Worm (Caenorhabditis elegans) whole organism, late embryonic: ENCODE results near the gene T16A1.2.
"Not testable (repeated sequence)": the region's sequence is repeated elsewhere in the genome, so short reads cannot be mapped to it uniquely, and the experiment has no call there.

Experiments
- C08G9.2 ChIP-seq: sonication (generic microtip); optimal IDR thresholded peaks from 2 replicates; lab custom pipeline; 2016; ENCODE audit warnings: mild to moderate bottlenecking, missing genetic modification characterization, moderate library complexity, missing compliant biosample characterization
- F13H6.1 ChIP-seq: sonication (generic microtip); optimal IDR thresholded peaks from 2 replicates; lab custom pipeline; 2016; ENCODE audit warnings: missing genetic modification characterization, missing compliant biosample characterization
- K09A11.1 ChIP-seq: sonication (generic microtip); optimal IDR thresholded peaks from 2 replicates; lab custom pipeline; 2017; ENCODE audit warnings: antibody characterized with exemption, mild to moderate bottlenecking, missing genetic modification characterization, missing compliant biosample characterization; ENCODE audit not compliant: insufficient read depth
- T23F11.4 ChIP-seq: fragments of 200-800 bp; sonication (Bioruptor generic); optimal IDR thresholded peaks from 2 replicates; lab custom pipeline; 2018; ENCODE audit warnings: mild to moderate bottlenecking, missing genetic modification characterization, missing compliant biosample characterization
- Y22D7AL.16 ChIP-seq: sonication (generic microtip); optimal IDR thresholded peaks from 2 replicates; lab custom pipeline; 2016; ENCODE audit warnings: missing genetic modification characterization, missing compliant biosample characterization
- ceh-18 ChIP-seq: sonication (generic microtip); optimal IDR thresholded peaks from 2 replicates; lab custom pipeline; 2016; ENCODE audit warnings: missing genetic modification characterization, missing compliant biosample characterization
- ceh-19 ChIP-seq: fragments of 200-800 bp; sonication (Bioruptor generic); optimal IDR thresholded peaks from 2 replicates; lab custom pipeline; 2018; ENCODE audit warnings: mild to moderate bottlenecking, missing genetic modification characterization, missing compliant biosample characterization
- ceh-30 ChIP-seq: fragments of 150-350 bp; optimal IDR thresholded peaks from 2 replicates; lab custom pipeline; 2014; ENCODE audit warnings: missing biosample characterization, missing genetic modification characterization
- ceh-31 ChIP-seq: sonication (generic microtip); optimal IDR thresholded peaks from 2 replicates; lab custom pipeline; 2016; ENCODE audit warnings: missing genetic modification characterization, missing compliant biosample characterization
- ceh-34 ChIP-seq: sonication (generic microtip); optimal IDR thresholded peaks from 2 replicates; lab custom pipeline; 2016; ENCODE audit warnings: mild to moderate bottlenecking, missing genetic modification characterization, missing compliant biosample characterization
- ceh-45 ChIP-seq: fragments of 200-800 bp; sonication (Bioruptor generic); IDR thresholded peaks from 2 replicates; pipeline ENCODE4 v1.3.6; 2022; ENCODE audit warnings: missing genetic modification reagents, missing genetic modification characterization, missing compliant biosample characterization
- ceh-48 ChIP-seq: sonication (generic microtip); optimal IDR thresholded peaks from 2 replicates; lab custom pipeline; 2016; ENCODE audit warnings: missing genetic modification characterization, inconsistent platforms, missing compliant biosample characterization
- che-1 ChIP-seq: sonication (generic microtip); optimal IDR thresholded peaks from 2 replicates; lab custom pipeline; 2016; ENCODE audit warnings: mild to moderate bottlenecking, missing genetic modification characterization, missing compliant biosample characterization
- dmd-4 ChIP-seq: sonication (generic microtip); optimal IDR thresholded peaks from 2 replicates; lab custom pipeline; 2016; ENCODE audit warnings: borderline replicate concordance, missing genetic modification characterization, missing compliant biosample characterization
- elt-4 ChIP-seq: sonication (generic microtip); optimal IDR thresholded peaks from 2 replicates; lab custom pipeline; 2016; ENCODE audit warnings: missing genetic modification characterization, missing compliant biosample characterization
- eyg-1 ChIP-seq: sonication (generic microtip); optimal IDR thresholded peaks from 2 replicates; lab custom pipeline; 2016; ENCODE audit warnings: missing genotype, missing genetic modification characterization, missing compliant biosample characterization
- fax-1 ChIP-seq: sonication (generic microtip); optimal IDR thresholded peaks from 2 replicates; lab custom pipeline; 2016; ENCODE audit warnings: missing genotype, missing genetic modification characterization, missing compliant biosample characterization
- fkh-6 ChIP-seq: sonication (generic microtip); optimal IDR thresholded peaks from 2 replicates; lab custom pipeline; 2016; ENCODE audit warnings: missing genetic modification characterization, missing compliant biosample characterization
- gmeb-2 ChIP-seq: sonication (generic microtip); optimal IDR thresholded peaks from 2 replicates; lab custom pipeline; 2016; ENCODE audit warnings: missing genetic modification characterization, inconsistent platforms, missing compliant biosample characterization
- mec-3 ChIP-seq: sonication (generic microtip); optimal IDR thresholded peaks from 2 replicates; lab custom pipeline; 2016; ENCODE audit warnings: borderline replicate concordance, missing genetic modification characterization, missing compliant biosample characterization
- nfya-1 ChIP-seq: sonication (generic microtip); optimal IDR thresholded peaks from 2 replicates; lab custom pipeline; 2017; ENCODE audit warnings: missing genetic modification characterization, mild to moderate bottlenecking, missing compliant biosample characterization, antibody characterized with exemption, moderate library complexity
- nhr-11 ChIP-seq: fragments of 150-350 bp; optimal IDR thresholded peaks from 2 replicates; lab custom pipeline; 2014; ENCODE audit warnings: missing biosample characterization, missing genetic modification characterization
- nhr-232 ChIP-seq: sonication (generic microtip); optimal IDR thresholded peaks from 2 replicates; lab custom pipeline; 2016; ENCODE audit warnings: missing genetic modification characterization, missing compliant biosample characterization
- pag-3 ChIP-seq: sonication (generic microtip); optimal IDR thresholded peaks from 2 replicates; lab custom pipeline; 2016; ENCODE audit warnings: missing compliant biosample characterization, missing genetic modification characterization, borderline replicate concordance
- pat-9 ChIP-seq: fragments of 200-800 bp; sonication (Bioruptor generic); optimal IDR thresholded peaks from 2 replicates; lab custom pipeline; 2018; ENCODE audit warnings: mild to moderate bottlenecking, missing genetic modification characterization, moderate library complexity, missing compliant biosample characterization
- pros-1 ChIP-seq: fragments of 150-350 bp; optimal IDR thresholded peaks from 2 replicates; lab custom pipeline; 2014; ENCODE audit warnings: missing biosample characterization, missing genetic modification reagents, missing genetic modification characterization
- ref-2 ChIP-seq: sonication (generic microtip); optimal IDR thresholded peaks from 2 replicates; lab custom pipeline; 2016; ENCODE audit warnings: missing genetic modification characterization, missing compliant biosample characterization
- rnt-1 ChIP-seq: sonication (generic microtip); optimal IDR thresholded peaks from 2 replicates; lab custom pipeline; 2016; ENCODE audit warnings: missing genetic modification characterization, missing compliant biosample characterization
- sdc-2 ChIP-seq: sonication (generic microtip); optimal IDR thresholded peaks from 2 replicates; lab custom pipeline; 2016; ENCODE audit warnings: missing genotype, missing genetic modification characterization, missing compliant biosample characterization
- tbx-2 ChIP-seq: sonication (generic microtip); optimal IDR thresholded peaks from 2 replicates; lab custom pipeline; 2016; ENCODE audit warnings: missing genetic modification characterization, missing compliant biosample characterization
- tbx-7 ChIP-seq: sonication (generic microtip); optimal IDR thresholded peaks from 2 replicates; lab custom pipeline; 2016; ENCODE audit warnings: missing genotype, missing genetic modification characterization, missing compliant biosample characterization
- ttx-3 ChIP-seq: sonication (generic microtip); optimal IDR thresholded peaks from 2 replicates; lab custom pipeline; 2016; ENCODE audit warnings: missing genetic modification reagents, missing genetic modification characterization, missing compliant biosample characterization
- unc-3 ChIP-seq, 2 experiments: fragments of 200-800 bp in 1 of 2; sonication (Bioruptor generic) in 1 of 2; sonication (generic microtip) in 1 of 2; conservative IDR thresholded peaks in 1 of 2; optimal IDR thresholded peaks in 1 of 2; 2 replicates each; pipeline versions ENCODE4 v1.3.6 to Lab custom; 2016 to 2022; ENCODE audit warnings: missing compliant biosample characterization in 2 of 2, missing genetic modification characterization in 2 of 2, missing genetic modification reagents in 1 of 2
- unc-42 ChIP-seq: sonication (generic microtip); optimal IDR thresholded peaks from 2 replicates; lab custom pipeline; 2016; ENCODE audit warnings: missing genotype, missing genetic modification characterization, missing compliant biosample characterization
- unc-55 ChIP-seq: sonication (generic microtip); optimal IDR thresholded peaks from 2 replicates; lab custom pipeline; 2017; ENCODE audit warnings: missing biosample characterization, missing genetic modification reagents, missing genetic modification characterization
- unc-86 ChIP-seq: sonication (generic microtip); optimal IDR thresholded peaks from 2 replicates; lab custom pipeline; 2016; ENCODE audit warnings: missing genetic modification characterization, missing compliant biosample characterization
- ztf-16 ChIP-seq: sonication (generic microtip); optimal IDR thresholded peaks from 2 replicates; lab custom pipeline; 2017; ENCODE audit warnings: missing genetic modification characterization, missing compliant biosample characterization

Gene T16A1.2

ce11 chrII:2094924-2095650 is at the start of gene T16A1.2:
Gene T16A1.2, plus strand, starts transcription at chrII:2095600.
- no peak for TF ChIP-seq nfya-1 (tag; lab: Kevin White, UChicago)
- no peak for TF ChIP-seq che-1 (tag; lab: Kevin White, UChicago)
- TF ChIP-seq ceh-45 (GFP tag; lab: Robert Waterston, UW) = no peak
- no peak for TF ChIP-seq T23F11.4 (GFP tag; lab: Kevin White, UChicago)
- TF ChIP-seq mec-3 (tag; lab: Kevin White, UChicago) = no peak
- no peak for TF ChIP-seq eyg-1 (tag; lab: Kevin White, UChicago)
- no peak for TF ChIP-seq nhr-11 (tag; lab: Kevin White, UChicago)
- TF ChIP-seq unc-86 = no peak
- TF ChIP-seq tbx-7 (tag; lab: Kevin White, UChicago) = no peak
- TF ChIP-seq ztf-16 (tag; lab: Kevin White, UChicago) = no peak
- TF ChIP-seq ceh-30 (tag; lab: Kevin White, UChicago) = no peak
- TF ChIP-seq nhr-232 (tag; lab: Kevin White, UChicago) = no peak
- TF ChIP-seq, all 69 proteins: peak for 0

DNA sequence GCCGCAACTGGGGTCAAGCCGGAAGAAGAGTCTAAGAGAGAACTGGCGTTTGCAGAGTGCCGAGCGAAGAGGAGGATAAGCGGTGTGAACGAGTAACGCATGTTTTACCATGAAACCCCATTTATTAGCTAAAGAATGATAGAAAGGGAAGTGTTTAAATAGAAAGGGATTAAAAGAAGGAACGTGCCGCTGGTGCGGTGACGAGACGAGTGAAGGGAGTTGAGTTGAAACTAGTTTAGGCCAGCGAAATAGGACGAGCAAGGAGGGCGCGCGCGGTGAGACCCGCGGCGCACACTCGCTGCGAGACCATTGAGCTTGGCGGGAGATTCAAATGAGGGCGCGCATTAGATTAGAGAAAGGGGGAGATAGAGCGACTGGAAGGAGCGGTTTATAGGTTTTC is 48.8 kb upstream of the T16A1.2 start, which contains the start of gene math-1:
TSS of gene math-1 (minus strand) at position 101 of the 400 bp plus-strand sequence.
- TF ChIP-seq C08G9.2 (tag; lab: Kevin White, UChicago); ceh-48 (tag; lab: Kevin White, UChicago); ceh-19: not testable (repeated sequence)

DNA sequence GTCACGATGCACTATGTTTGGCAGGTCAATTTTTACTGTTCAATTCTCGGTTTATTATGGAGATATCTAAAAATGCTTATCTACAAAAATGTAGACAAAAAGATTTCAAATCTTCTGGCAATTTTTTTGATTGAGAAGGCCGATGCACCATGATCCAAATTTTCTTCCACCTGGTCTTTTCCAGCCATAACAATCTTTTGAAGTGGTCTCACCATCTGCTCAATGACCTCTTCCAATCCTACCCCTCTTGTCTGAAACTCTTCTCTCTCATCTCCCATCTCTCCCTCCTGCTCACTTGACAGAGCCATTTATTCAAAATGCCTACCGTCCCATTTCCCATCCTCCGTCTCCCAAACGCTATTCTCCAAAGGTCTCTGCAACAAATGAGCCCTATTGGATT is 44.0 kb upstream of the T16A1.2 start, which contains the start of gene fbxb-35:
TSS of gene fbxb-35 (plus strand) at position 301 of the 400 bp plus-strand sequence.
- TF ChIP-seq dmd-4 (tag; lab: Kevin White, UChicago) = no peak
- no peak for TF ChIP-seq ceh-19
- no peak for TF ChIP-seq tbx-2 (tag; lab: Kevin White, UChicago)
- no peak for TF ChIP-seq K09A11.1 (tag; lab: Kevin White, UChicago)
- TF ChIP-seq ref-2 (tag; lab: Kevin White, UChicago) = no peak
- no peak for TF ChIP-seq pag-3 (tag; lab: Kevin White, UChicago)
- no peak for TF ChIP-seq ceh-34
- no peak for TF ChIP-seq Y22D7AL.16 (tag; lab: Kevin White, UChicago)
- TF ChIP-seq fkh-6 = no peak
- TF ChIP-seq nhr-232 (tag; lab: Kevin White, UChicago) = no peak
- TF ChIP-seq ceh-31 = no peak
- TF ChIP-seq pros-1 (tag; lab: Kevin White, UChicago) = no peak
- no peak for TF ChIP-seq pat-9
- no peak for TF ChIP-seq ceh-18 (tag; lab: Kevin White, UChicago)

ce11 chrII:2058985-2059384 is 36.4 kb upstream of the T16A1.2 start, which contains the start of gene F07E5.5:
Gene F07E5.5, minus strand, starts transcription at chrII:2059070.
- peak; percentile 1 for TF ChIP-seq tbx-2 (tag; lab: Kevin White, UChicago)
- no peak for TF ChIP-seq fkh-6
- no peak for TF ChIP-seq unc-55
- TF ChIP-seq eyg-1 (tag; lab: Kevin White, UChicago) = no peak
- TF ChIP-seq unc-42 (tag; lab: Kevin White, UChicago) = peak; percentile 20
- TF ChIP-seq nfya-1 (tag; lab: Kevin White, UChicago) = peak; percentile 42
- TF ChIP-seq, all 69 proteins: peak for 3

DNA sequence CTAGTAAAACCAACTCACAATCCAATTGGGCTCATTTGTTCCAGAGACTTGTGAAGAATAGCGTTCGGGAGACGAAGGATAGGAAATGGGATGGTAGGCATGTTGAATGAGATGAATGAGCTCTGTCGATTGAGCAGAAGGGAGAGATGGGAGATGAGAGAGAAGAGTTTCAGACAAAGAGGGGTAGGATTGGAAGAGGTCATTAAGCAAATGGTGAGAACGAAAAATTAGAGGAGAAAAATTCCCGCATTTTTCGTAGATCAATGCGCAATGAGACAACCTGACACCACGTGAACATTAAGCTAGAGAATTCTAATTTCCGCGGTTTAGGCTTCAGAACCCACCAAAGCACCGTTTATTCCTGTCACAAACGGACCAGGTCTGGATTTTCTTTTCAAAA is 31.4 kb upstream of the T16A1.2 start, which contains the start of gene F07E5.13:
TSS of gene F07E5.13 (minus strand) at position 101 of the 400 bp plus-strand sequence.
- TF ChIP-seq fax-1 (tag; lab: Kevin White, UChicago) (no peak), ttx-3 (tag; lab: Kevin White, UChicago) (no peak), sdc-2 (tag; lab: Kevin White, UChicago) (no peak), unc-3 (GFP tag; conservative IDR thresholded peaks at IDR 0.05; lab: Robert Waterston, UW) (no peak), unc-3 (tag; optimal IDR thresholded peaks at IDR 0.05; lab: Kevin White, UChicago) (no peak), ceh-30 (tag; lab: Kevin White, UChicago) (no peak), pat-9 (no peak), F13H6.1 (tag; lab: Kevin White, UChicago) (no peak), elt-4 (no peak), rnt-1 (tag; lab: Kevin White, UChicago) (no peak), nhr-11 (tag; lab: Kevin White, UChicago) (no peak), gmeb-2 (tag; lab: Kevin White, UChicago) (no peak), ceh-18 (tag; lab: Kevin White, UChicago) (no peak), T23F11.4 (GFP tag; lab: Kevin White, UChicago) (no peak)
